Worm (Caenorhabditis elegans) whole organism, late embryonic: ENCODE data around the gene H39E20.1.

Experiments used
- K09A11.1 ChIP-seq: sonication (generic microtip); optimal IDR thresholded peaks from 2 replicates; lab custom pipeline; 2017; ENCODE audit warnings: antibody characterized with exemption, mild to moderate bottlenecking, missing genetic modification characterization, missing compliant biosample characterization; ENCODE audit not compliant: insufficient read depth
- madf-2 ChIP-seq: sonication (generic microtip); optimal IDR thresholded peaks from 2 replicates; lab custom pipeline; 2017; ENCODE audit warnings: missing genetic modification characterization, missing compliant biosample characterization
- mec-3 ChIP-seq: sonication (generic microtip); optimal IDR thresholded peaks from 2 replicates; lab custom pipeline; 2016; ENCODE audit warnings: borderline replicate concordance, missing genetic modification characterization, missing compliant biosample characterization
- ref-2 ChIP-seq: sonication (generic microtip); optimal IDR thresholded peaks from 2 replicates; lab custom pipeline; 2016; ENCODE audit warnings: missing genetic modification characterization, missing compliant biosample characterization

- TF ChIP-seq madf-2 (tag; lab: Kevin White, UChicago), result no peak
- TF ChIP-seq mec-3 (tag; lab: Kevin White, UChicago), result no peak
- no peak for TF ChIP-seq K09A11.1 (tag; lab: Kevin White, UChicago)
- no peak for TF ChIP-seq ref-2 (tag; lab: Kevin White, UChicago)
Observed at ce11 chrX:1383546-1383945, 13.9 kb downstream of the H39E20.1 start.
